Worm (Caenorhabditis elegans): ENCODE results near the gene ttbk-2.2.
"Not testable (repeated sequence)": the region's sequence is repeated elsewhere in the genome, so short reads cannot be mapped to it uniquely, and the experiment has no call there.

ttbk-2.2 gene

DNA sequence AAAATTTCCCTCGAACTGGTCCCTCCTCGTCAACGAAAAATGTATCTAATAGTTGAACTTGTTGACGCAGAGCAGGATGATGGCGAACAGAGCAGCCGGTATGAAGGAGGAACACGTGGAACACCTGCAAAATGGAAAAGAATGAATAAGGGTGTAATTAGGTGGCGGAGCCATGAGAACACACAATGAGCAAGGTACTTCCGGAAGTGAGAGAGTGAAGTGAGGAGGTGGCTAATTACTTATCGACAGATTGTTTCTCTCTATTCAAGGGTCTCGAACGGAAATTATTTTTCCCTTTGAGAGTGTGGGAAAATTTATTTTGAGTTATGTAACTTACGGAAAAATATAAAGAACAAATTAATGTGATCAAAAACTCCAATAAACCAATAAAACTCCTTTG lies 26.7 kb upstream of the ttbk-2.2 start:
- no peak for TF ChIP-seq F33H1.4 (GFP tag; IDR thresholded peaks at IDR 0.05)
- no peak for TF ChIP-seq cebp-2 (GFP tag; IDR thresholded peaks at IDR 0.05)
- no peak for TF ChIP-seq K12H6.12 (tag; optimal IDR thresholded peaks at IDR 0.05)
- no peak for TF ChIP-seq ztf-22 (GFP tag; optimal IDR thresholded peaks at IDR 0.05)
- TF ChIP-seq efl-1 (GFP tag; optimal IDR thresholded peaks at IDR 0.05): no peak

- TF ChIP-seq F23B12.7 (tag; optimal IDR thresholded peaks at IDR 0.05; ENCODE audit: insufficient read depth) (peak; percentile 10), tbp1 (GFP tag; optimal IDR thresholded peaks at IDR 0.05) (peak; percentile 8), ama-1 (optimal IDR thresholded peaks at IDR 0.05) (no peak), ama-1 (GFP tag; optimal IDR thresholded peaks at IDR 0.05) (no peak), mes-4 (tag; optimal IDR thresholded peaks at IDR 0.05) (no peak), ztf-26 (tag; optimal IDR thresholded peaks at IDR 0.05) (no peak), ztf-3 (GFP tag; optimal IDR thresholded peaks at IDR 0.05) (no peak), snpc-4 (GFP tag; optimal IDR thresholded peaks at IDR 0.05) (peak; percentile 15), snpc-4 (tag; optimal IDR thresholded peaks at IDR 0.05) (peak in 3 of 4 experiments; percentile 7 to 73 (median 71)), ztf-25 (GFP tag; IDR thresholded peaks at IDR 0.05) (no peak), egrh-3 (GFP tag; IDR thresholded peaks at IDR 0.05) (no peak), cebp-1 (GFP tag; IDR thresholded peaks at IDR 0.05) (no peak), cebp-1 (tag; optimal IDR thresholded peaks at IDR 0.05) (peak; percentile 8), lsl-1 (GFP tag; optimal IDR thresholded peaks at IDR 0.05) (peak; percentile 76)
Observed at ce11 chrIV:5090993-5091793, 24.4 kb upstream of the ttbk-2.2 start, which contains the start of the genes snpn-1 and C02B10.4. Gene snpn-1 (minus strand): TSS chrIV:5091043. Gene C02B10.4 (plus strand): TSS chrIV:5091586.

- TF ChIP-seq madf-3 (GFP tag; IDR thresholded peaks at IDR 0.05) (0 out of 2 replicates have a peak, but pooled peaks have one; percentile 8), ZK185.1 (tag; optimal IDR thresholded peaks at IDR 0.05; ENCODE audit: poor library complexity, severe bottlenecking) (peak; percentile 14), F33H1.4 (GFP tag; IDR thresholded peaks at IDR 0.05) (peak; percentile 30), egl-44 (GFP tag; IDR thresholded peaks at IDR 0.05) (0 out of 2 replicates have a peak, but pooled peaks have one; percentile 10), hsf-1 (GFP tag; IDR thresholded peaks at IDR 0.05) (0 out of 2 replicates have a peak, but pooled peaks have one; percentile 38), snpc-3.4 (tag; optimal IDR thresholded peaks at IDR 0.05) (peak; percentile 26), lin-54 (GFP tag; optimal IDR thresholded peaks at IDR 0.05) (peak; percentile 16), mcd-1 (GFP tag; IDR thresholded peaks at IDR 0.05) (peak; percentile 82), ztf-18 (tag; optimal IDR thresholded peaks at IDR 0.05) (peak; percentile 15), Y53G8AR.9 (GFP tag; conservative IDR thresholded peaks at IDR 0.05) (0 out of 2 replicates have a peak, but pooled peaks have one; percentile 13), ekl-4 (GFP tag; IDR thresholded peaks at IDR 0.05) (0 out of 2 replicates have a peak, but pooled peaks have one; percentile 49), lsl-1 (GFP tag; optimal IDR thresholded peaks at IDR 0.05) (peak; percentile 61), ceh-100 (GFP tag; IDR thresholded peaks at IDR 0.05) (peak; percentile 87), ztf-28 (GFP tag; IDR thresholded peaks at IDR 0.05) (0 out of 2 replicates have a peak, but pooled peaks have one; percentile 31), egrh-3 (GFP tag; IDR thresholded peaks at IDR 0.05) (peak; percentile 29; the same call in 1 of the 2 replicates), attf-6 (GFP tag; IDR thresholded peaks at IDR 0.05) (0 out of 2 replicates have a peak, but pooled peaks have one; percentile 58), D2030.7 (GFP tag; IDR thresholded peaks at IDR 0.05) (peak; percentile 55; the same call in 1 of the 2 replicates), snpc-1.1 (tag; optimal IDR thresholded peaks at IDR 0.05; ENCODE audit: insufficient read depth) (peak; percentile 12), B0336.3 (GFP tag; IDR thresholded peaks at IDR 0.05) (peak; percentile 43; the same call in 1 of the 2 replicates), dox-1 (GFP tag; IDR thresholded peaks at IDR 0.05) (peak; percentile 54; the same call in 1 of the 2 replicates), cebp-1 (tag; optimal IDR thresholded peaks at IDR 0.05) (peak; percentile 18), snpc-4 (GFP tag; optimal IDR thresholded peaks at IDR 0.05) (peak; percentile 30), snpc-4 (tag; optimal IDR thresholded peaks at IDR 0.05) (peak in 3 of 4 experiments; percentile 14 to 85 (median 81)), madf-6 (GFP tag; IDR thresholded peaks at IDR 0.05) (peak; percentile 61; the same call in 1 of the 2 replicates), F49E8.2 (tag; optimal IDR thresholded peaks at IDR 0.05; ENCODE audit: insufficient read depth) (peak; percentile 81), nhr-80 (tag; optimal IDR thresholded peaks at IDR 0.05) (peak; percentile 61), hmg-1.2 (GFP tag; IDR thresholded peaks at IDR 0.05) (peak; percentile 28; the same call in 1 of the 2 replicates)
- TF ChIP-seq cebp-1 (GFP tag; IDR thresholded peaks at IDR 0.05): not testable (repeated sequence)
Observed at ce11 chrIV:5089795-5090528, 23.2 kb upstream of the ttbk-2.2 start.

Measured in whole organism, young adult.